Fruit fly (Drosophila melanogaster) whole organism, embryonic: Measurements from ENCODE around the gene HipHop.

Experiments used
- CG11247 ChIP-seq: fragments of 200-800 bp; sonication (Bioruptor generic); IDR thresholded peaks from 2 replicates; pipeline ENCODE4 v1.3.6; 2022; ENCODE audit warnings: missing biosample characterization, missing genetic modification characterization
- CG13894 ChIP-seq: fragments of 200-800 bp; sonication (Bioruptor generic); optimal IDR thresholded peaks from 3 replicates; lab custom pipeline; 2018; ENCODE audit warnings: missing biosample characterization, mild to moderate bottlenecking, missing genetic modification characterization, moderate library complexity
- CG15479 ChIP-seq: fragments of 200-800 bp; sonication (Bioruptor generic); optimal IDR thresholded peaks from 3 replicates; lab custom pipeline; 2019; ENCODE audit warnings: missing biosample characterization, mild to moderate bottlenecking, missing genetic modification characterization, moderate library complexity
- CG1602 ChIP-seq: fragments of 200-800 bp; sonication (Bioruptor generic); optimal IDR thresholded peaks from 3 replicates; lab custom pipeline; 2016; ENCODE audit warnings: missing biosample characterization, missing genetic modification characterization
- CG16813 ChIP-seq: fragments of 200-800 bp; sonication (Bioruptor generic); IDR thresholded peaks from 3 replicates; pipeline ENCODE4 v1.3.6; 2022; ENCODE audit warnings: missing biosample characterization, missing genetic modification characterization; ENCODE audit not compliant: partially characterized antibody
- CG17328 ChIP-seq: fragments of 200-800 bp; sonication (Bioruptor generic); IDR thresholded peaks from 2 replicates; pipeline ENCODE4 v1.3.6; 2022; ENCODE audit warnings: missing biosample characterization, missing genetic modification characterization
- CG2116 ChIP-seq: fragments of 200-800 bp; sonication (Bioruptor generic); optimal IDR thresholded peaks from 3 replicates; lab custom pipeline; 2018; ENCODE audit warnings: missing biosample characterization, mild to moderate bottlenecking, missing genetic modification characterization
- CG2202 ChIP-seq: fragments of 200-800 bp; sonication (Bioruptor generic); optimal IDR thresholded peaks from 2 replicates; lab custom pipeline; 2018; ENCODE audit warnings: missing biosample characterization, mild to moderate bottlenecking, missing genetic modification characterization
- CG30403 ChIP-seq: fragments of 200-800 bp; sonication (Bioruptor generic); optimal IDR thresholded peaks from 3 replicates; lab custom pipeline; 2016; ENCODE audit warnings: missing biosample characterization, missing genetic modification characterization
- CG4617 ChIP-seq: fragments of 200-800 bp; sonication (Bioruptor generic); optimal IDR thresholded peaks from 3 replicates; lab custom pipeline; 2016; ENCODE audit warnings: missing biosample characterization, missing genetic modification characterization, borderline replicate concordance
- CG5953 ChIP-seq: fragments of 200-800 bp; sonication (Bioruptor generic); IDR thresholded peaks from 2 replicates; pipeline ENCODE4 v1.3.6; 2022; ENCODE audit warnings: missing biosample characterization, missing genetic modification characterization
- CG6813 ChIP-seq: fragments of 200-800 bp; sonication (Bioruptor generic); optimal IDR thresholded peaks from 2 replicates; lab custom pipeline; 2017; ENCODE audit warnings: missing biosample characterization, missing genetic modification characterization, mild to moderate bottlenecking, moderate library complexity, missing genetic modification reagents
- CG9437 ChIP-seq: fragments of 200-800 bp; sonication (Bioruptor generic); optimal IDR thresholded peaks from 2 replicates; lab custom pipeline; 2018; ENCODE audit warnings: missing biosample characterization, mild to moderate bottlenecking, missing genetic modification characterization
- CG9797 ChIP-seq: fragments of 200-800 bp; sonication (Bioruptor generic); optimal IDR thresholded peaks from 3 replicates; lab custom pipeline; 2018; ENCODE audit warnings: missing biosample characterization, mild to moderate bottlenecking, missing genetic modification characterization
- D19A ChIP-seq: fragments of 200-800 bp; optimal IDR thresholded peaks from 3 replicates; lab custom pipeline; 2019; ENCODE audit warnings: missing biosample characterization, mild to moderate bottlenecking, missing genetic modification characterization, moderate library complexity
- Dbx ChIP-seq: fragments of 200-800 bp; sonication (Bioruptor generic); IDR thresholded peaks from 3 replicates; pipeline ENCODE4 v1.3.6; 2022; ENCODE audit warnings: missing biosample characterization, missing genetic modification characterization
- Deaf1 ChIP-seq: fragments of 200-800 bp; optimal IDR thresholded peaks from 3 replicates; lab custom pipeline; 2019; ENCODE audit warnings: missing biosample characterization, mild to moderate bottlenecking, missing genetic modification characterization, moderate library complexity
- Fer3 ChIP-seq: fragments of 200-800 bp; sonication (Bioruptor generic); optimal IDR thresholded peaks from 2 replicates; lab custom pipeline; 2018; ENCODE audit warnings: missing biosample characterization, mild to moderate bottlenecking, missing genetic modification characterization, moderate library complexity
- GATAe ChIP-seq: fragments of 200-800 bp; sonication (Bioruptor generic); conservative IDR thresholded peaks from 2 replicates; pipeline ENCODE4 v1.3.6; 2022; ENCODE audit warnings: missing biosample characterization, missing genetic modification characterization
- Gug ChIP-seq: fragments of 200-800 bp; sonication (Bioruptor generic); IDR thresholded peaks from 4 replicates; pipeline ENCODE4 v1.3.6; 2022; ENCODE audit warnings: missing biosample characterization, missing genetic modification characterization
- Med ChIP-seq: fragments of 200-800 bp; sonication (Bioruptor generic); peaks from one replicate; lab custom pipeline; 2016; ENCODE audit warnings: missing biosample characterization, missing genetic modification characterization, mild to moderate bottlenecking, inconsistent platforms, moderate library complexity
- Mes4 ChIP-seq: fragments of 200-800 bp; sonication (Bioruptor generic); optimal IDR thresholded peaks from 2 replicates; lab custom pipeline; 2016; ENCODE audit warnings: missing biosample characterization, missing genetic modification characterization
- Myb ChIP-seq: fragments of 200-800 bp; sonication (Bioruptor generic); optimal IDR thresholded peaks from 2 replicates; lab custom pipeline; 2016; ENCODE audit warnings: missing biosample characterization, missing genetic modification characterization
- NfI ChIP-seq: fragments of 200-800 bp; sonication (Bioruptor generic); optimal IDR thresholded peaks from 3 replicates; lab custom pipeline; 2018; ENCODE audit warnings: missing biosample characterization, mild to moderate bottlenecking, missing genetic modification characterization, moderate library complexity
- Sin3A ChIP-seq: fragments of >200 bp; optimal IDR thresholded peaks from 2 replicates; lab custom pipeline; 2018
- Sox102F ChIP-seq: fragments of 200-800 bp; sonication (Bioruptor generic); optimal IDR thresholded peaks from 2 replicates; lab custom pipeline; 2018; ENCODE audit warnings: missing biosample characterization, mild to moderate bottlenecking, missing genetic modification characterization, moderate library complexity
- Tbp ChIP-seq: fragments of >200 bp; optimal IDR thresholded peaks from 2 replicates; lab custom pipeline; 2018; ENCODE audit warnings: missing biosample characterization, missing genetic modification characterization
- ara ChIP-seq: fragments of 200-800 bp; sonication (Bioruptor generic); IDR thresholded peaks from 2 replicates; pipeline ENCODE4 v1.3.6; 2022; ENCODE audit warnings: missing biosample characterization, missing genetic modification characterization
- bab2 ChIP-seq: fragments of 200-800 bp; sonication (Bioruptor generic); optimal IDR thresholded peaks from 2 replicates; lab custom pipeline; 2016; ENCODE audit warnings: missing biosample characterization, missing genetic modification characterization
- bigmax ChIP-seq: fragments of 200-800 bp; sonication (Bioruptor generic); optimal IDR thresholded peaks from 2 replicates; lab custom pipeline; 2018; ENCODE audit warnings: missing biosample characterization, mild to moderate bottlenecking, missing genetic modification characterization
- btn ChIP-seq: fragments of 200-800 bp; sonication (Bioruptor generic); optimal IDR thresholded peaks from 2 replicates; lab custom pipeline; 2016; ENCODE audit warnings: missing biosample characterization, missing genetic modification characterization
- chn ChIP-seq: fragments of 200-800 bp; sonication (Bioruptor generic); optimal IDR thresholded peaks from 2 replicates; lab custom pipeline; 2016; ENCODE audit warnings: missing biosample characterization, missing genetic modification characterization
- ems ChIP-seq: fragments of 200-800 bp; sonication (Bioruptor generic); optimal IDR thresholded peaks from 3 replicates; lab custom pipeline; 2016; ENCODE audit warnings: missing biosample characterization, missing genetic modification characterization
- fd64A ChIP-seq: fragments of 200-800 bp; sonication (Bioruptor generic); optimal IDR thresholded peaks from 3 replicates; lab custom pipeline; 2018; ENCODE audit warnings: missing biosample characterization, mild to moderate bottlenecking, missing genetic modification characterization
- grau ChIP-seq: fragments of 200-800 bp; optimal IDR thresholded peaks from 3 replicates; lab custom pipeline; 2019; ENCODE audit warnings: missing biosample characterization, mild to moderate bottlenecking, missing genetic modification characterization, moderate library complexity
- grn ChIP-seq: fragments of 200-800 bp; sonication (Bioruptor generic); optimal IDR thresholded peaks from 3 replicates; lab custom pipeline; 2017; ENCODE audit warnings: missing biosample characterization, missing genetic modification characterization
- hkb ChIP-seq, 2 experiments: fragments of 200-800 bp in 1 of 2; fragments of >200 bp in 1 of 2; sonication (Bioruptor generic) in 1 of 2; IDR thresholded peaks in 1 of 2; optimal IDR thresholded peaks in 1 of 2; 2 replicates each; pipeline versions ENCODE4 v1.3.6 to Lab custom; 2017 to 2022; ENCODE audit warnings: missing biosample characterization in 1 of 2, missing genetic modification characterization in 1 of 2
- inv ChIP-seq: fragments of 200-800 bp; sonication (Bioruptor generic); IDR thresholded peaks from 2 replicates; pipeline ENCODE4 v1.3.6; 2022; ENCODE audit warnings: missing biosample characterization, missing genetic modification characterization; ENCODE audit not compliant: partially characterized antibody
- jumu ChIP-seq: fragments of 200-800 bp; sonication (Bioruptor generic); optimal IDR thresholded peaks from 3 replicates; lab custom pipeline; 2016; ENCODE audit warnings: missing biosample characterization, missing genetic modification characterization
- ken ChIP-seq: fragments of 200-800 bp; sonication (Bioruptor generic); IDR thresholded peaks from 3 replicates; pipeline ENCODE4 v1.3.6; 2022; ENCODE audit warnings: missing biosample characterization, missing genetic modification characterization
- lmd ChIP-seq: fragments of 200-800 bp; sonication (Bioruptor generic); IDR thresholded peaks from 2 replicates; pipeline ENCODE4 v1.3.6; 2022; ENCODE audit warnings: missing biosample characterization, missing genetic modification characterization
- mirr ChIP-seq: fragments of 200-800 bp; sonication (Bioruptor generic); optimal IDR thresholded peaks from 3 replicates; lab custom pipeline; 2018; ENCODE audit warnings: missing biosample characterization, mild to moderate bottlenecking, missing genetic modification characterization
- mld ChIP-seq: fragments of 200-800 bp; sonication (Bioruptor generic); IDR thresholded peaks from 3 replicates; pipeline ENCODE4 v1.3.6; 2022; ENCODE audit warnings: missing biosample characterization, missing genetic modification characterization; ENCODE audit not compliant: partially characterized antibody
- pros ChIP-seq: fragments of 200-800 bp; sonication (Bioruptor generic); optimal IDR thresholded peaks from 3 replicates; lab custom pipeline; 2019; ENCODE audit warnings: missing biosample characterization, mild to moderate bottlenecking, missing genetic modification characterization, moderate library complexity
- rib ChIP-seq: fragments of 200-800 bp; sonication (Bioruptor generic); IDR thresholded peaks from 2 replicates; pipeline ENCODE4 v1.3.6; 2022; ENCODE audit warnings: missing biosample characterization, missing genetic modification characterization
- run ChIP-seq: fragments of 200-800 bp; sonication (Bioruptor generic); optimal IDR thresholded peaks from 3 replicates; lab custom pipeline; 2018; ENCODE audit warnings: missing biosample characterization, mild to moderate bottlenecking, missing genetic modification characterization
- seq ChIP-seq: fragments of 200-800 bp; sonication (Bioruptor generic); IDR thresholded peaks from 2 replicates; pipeline ENCODE4 v1.3.6; 2022; ENCODE audit warnings: missing biosample characterization, missing genetic modification characterization
- shn ChIP-seq: fragments of 200-800 bp; sonication (Bioruptor generic); optimal IDR thresholded peaks from 3 replicates; lab custom pipeline; 2016; ENCODE audit warnings: missing biosample characterization, missing genetic modification characterization
- ttk ChIP-seq: fragments of 200-800 bp; sonication (Bioruptor generic); IDR thresholded peaks from 2 replicates; pipeline ENCODE4 v2.1.2; 2022; ENCODE audit warnings: missing biosample characterization, missing genetic modification characterization
- twi ChIP-seq: fragments of 200-800 bp; optimal IDR thresholded peaks from 2 replicates; lab custom pipeline; 2019; ENCODE audit warnings: missing biosample characterization, mild to moderate bottlenecking, missing genetic modification characterization, moderate library complexity

Gene HipHop

dm6 chr3L:18800100-18800841 is 20.7 kb upstream of the HipHop start (continued):
- TF ChIP-seq grn (GFP tag; lab: Kevin White, UChicago) (no peak), Med (GFP tag; lab: Kevin White, UChicago) (peak; percentile 61), Sin3A (lab: Kevin White, UChicago) (no peak), Mes4 (GFP tag; lab: Kevin White, UChicago) (no peak), CG2202 (tag; lab: Kevin White, UChicago) (no peak), CG6813 (no peak), jumu (GFP tag; lab: Kevin White, UChicago) (no peak), NfI (GFP tag; lab: Kevin White, UChicago) (no peak), ken (no peak), bigmax (no peak), inv (GFP tag; lab: Robert Waterston, UW) (no peak), CG2116 (GFP tag; lab: Kevin White, UChicago) (no peak), Tbp (GFP tag; lab: Kevin White, UChicago) (no peak), D19A (tag; lab: Kevin White, UChicago) (no peak), Deaf1 (tag; lab: Kevin White, UChicago) (peak; percentile 16), GATAe (GFP tag; lab: Robert Waterston, UW) (no peak), CG4617 (no peak), rib (GFP tag; lab: Robert Waterston, UW) (peak; percentile 97), shn (GFP tag; lab: Kevin White, UChicago) (no peak), Sox102F (GFP tag; lab: Kevin White, UChicago) (no peak), ems (GFP tag; lab: Kevin White, UChicago) (no peak), CG13894 (no peak), lmd (GFP tag; lab: Robert Waterston, UW) (no peak), mld (GFP tag; lab: Robert Waterston, UW) (no peak), pros (GFP tag; lab: Kevin White, UChicago) (peak; percentile 47), ttk (no peak), chn (GFP tag; lab: Kevin White, UChicago) (no peak), CG9437 (GFP tag; lab: Kevin White, UChicago) (no peak), Dbx (GFP tag; lab: Robert Waterston, UW) (0 out of 3 replicates have a peak, but pooled peaks have one; percentile 35), Gug (no peak), hkb (optimal IDR thresholded peaks at IDR 0.05; lab: Kevin White, UChicago) (no peak), hkb (GFP tag; IDR thresholded peaks at IDR 0.05; lab: Robert Waterston, UW) (peak; percentile 36; the same call in 1 of the 2 replicates), btn (GFP tag; lab: Kevin White, UChicago) (no peak), CG5953 (GFP tag; lab: Robert Waterston, UW) (no peak), seq (GFP tag; lab: Robert Waterston, UW) (no peak), CG11247 (GFP tag; lab: Robert Waterston, UW) (no peak), fd64A (GFP tag; lab: Kevin White, UChicago) (peak; percentile 5), grau (tag; lab: Kevin White, UChicago) (no peak), twi (no peak), ara (no peak), mirr (GFP tag; lab: Kevin White, UChicago) (peak; percentile 15), Fer3 (tag; lab: Kevin White, UChicago) (no peak), CG16813 (no peak), CG1602 (no peak), Myb (GFP tag; lab: Kevin White, UChicago) (no peak), CG9797 (GFP tag; lab: Kevin White, UChicago) (no peak), CG17328 (GFP tag; lab: Robert Waterston, UW) (no peak), CG30403 (no peak), run (tag; lab: Kevin White, UChicago) (no peak), bab2 (no peak), CG15479 (GFP tag; lab: Kevin White, UChicago) (no peak)
